Fruit fly (Drosophila melanogaster) whole organism, embryonic: ENCODE results near the gene CG6839.

Source experiments
- CG11398 ChIP-seq: fragments of 200-800 bp; sonication (Bioruptor generic); optimal IDR thresholded peaks from 2 replicates; lab custom pipeline; 2016; ENCODE audit warnings: missing biosample characterization, missing genetic modification characterization
- CG1233 ChIP-seq: fragments of 200-800 bp; sonication (Bioruptor generic); optimal IDR thresholded peaks from 4 replicates; lab custom pipeline; 2018; ENCODE audit warnings: missing biosample characterization, mild to moderate bottlenecking, missing genetic modification characterization
- CG14965 ChIP-seq: fragments of 200-800 bp; sonication (Bioruptor generic); optimal IDR thresholded peaks from 2 replicates; lab custom pipeline; 2016; ENCODE audit warnings: missing biosample characterization, missing genetic modification characterization, borderline replicate concordance
- CG17359 ChIP-seq: fragments of 200-800 bp; sonication (Bioruptor generic); optimal IDR thresholded peaks from 3 replicates; lab custom pipeline; 2018; ENCODE audit warnings: missing biosample characterization, mild to moderate bottlenecking, missing genetic modification characterization, moderate library complexity
- CG17385 ChIP-seq: fragments of 200-800 bp; sonication (Bioruptor generic); optimal IDR thresholded peaks from 3 replicates; lab custom pipeline; 2018; ENCODE audit warnings: missing biosample characterization, mild to moderate bottlenecking, missing genetic modification characterization
- CG30020 ChIP-seq: fragments of 200-800 bp; optimal IDR thresholded peaks from 2 replicates; lab custom pipeline; 2019; ENCODE audit warnings: missing biosample characterization, mild to moderate bottlenecking, missing genetic modification characterization, moderate library complexity
- CG31388 ChIP-seq: fragments of 200-800 bp; sonication (Bioruptor generic); optimal IDR thresholded peaks from 2 replicates; lab custom pipeline; 2016; ENCODE audit warnings: missing biosample characterization, missing genetic modification characterization
- CG32532 ChIP-seq: fragments of 200-800 bp; sonication (Bioruptor generic); IDR thresholded peaks from 2 replicates; pipeline ENCODE4 v1.3.6; 2022; ENCODE audit warnings: missing biosample characterization, missing genetic modification characterization
- CG4328 ChIP-seq: fragments of 200-800 bp; sonication (Bioruptor generic); optimal IDR thresholded peaks from 3 replicates; lab custom pipeline; 2017; ENCODE audit warnings: missing biosample characterization, missing genetic modification reagents, missing genetic modification characterization
- CG4707 ChIP-seq: fragments of 200-800 bp; sonication (Bioruptor generic); optimal IDR thresholded peaks from 2 replicates; lab custom pipeline; 2018; ENCODE audit warnings: missing biosample characterization, mild to moderate bottlenecking, missing genetic modification characterization, moderate library complexity
- CG4820 ChIP-seq: fragments of 200-800 bp; sonication (Bioruptor generic); optimal IDR thresholded peaks from 3 replicates; lab custom pipeline; 2016; ENCODE audit warnings: missing biosample characterization, missing genetic modification characterization
- CG5953 ChIP-seq: fragments of 200-800 bp; sonication (Bioruptor generic); IDR thresholded peaks from 2 replicates; pipeline ENCODE4 v1.3.6; 2022; ENCODE audit warnings: missing biosample characterization, missing genetic modification characterization
- CG6854 ChIP-seq: fragments of 200-800 bp; sonication (Bioruptor generic); optimal IDR thresholded peaks from 3 replicates; lab custom pipeline; 2017; ENCODE audit warnings: missing biosample characterization, mild to moderate bottlenecking, missing genetic modification characterization
- CG7786 ChIP-seq: fragments of 200-800 bp; sonication (Bioruptor generic); optimal IDR thresholded peaks from 2 replicates; lab custom pipeline; 2016; ENCODE audit warnings: missing biosample characterization, missing genetic modification characterization
- CG7928 ChIP-seq: fragments of 200-800 bp; sonication (Bioruptor generic); optimal IDR thresholded peaks from 2 replicates; lab custom pipeline; 2017; ENCODE audit warnings: missing biosample characterization, mild to moderate bottlenecking, missing genetic modification characterization
- CG9609 ChIP-seq: fragments of 200-800 bp; sonication (Bioruptor generic); optimal IDR thresholded peaks from 3 replicates; lab custom pipeline; 2016; ENCODE audit warnings: missing biosample characterization, missing genetic modification characterization
- CG9817 ChIP-seq: fragments of 200-800 bp; sonication (Bioruptor generic); optimal IDR thresholded peaks from 2 replicates; lab custom pipeline; 2018; ENCODE audit warnings: missing biosample characterization, mild to moderate bottlenecking, missing genetic modification characterization, moderate library complexity
- CoRest ChIP-seq: fragments of 200-800 bp; sonication (Bioruptor generic); optimal IDR thresholded peaks from 3 replicates; lab custom pipeline; 2018; ENCODE audit warnings: missing biosample characterization, mild to moderate bottlenecking, missing genetic modification characterization, moderate library complexity
- D19B ChIP-seq: fragments of 200-800 bp; sonication (Bioruptor generic); optimal IDR thresholded peaks from 2 replicates; lab custom pipeline; 2017; ENCODE audit warnings: missing biosample characterization, mild to moderate bottlenecking, missing genetic modification characterization
- Dp ChIP-seq: fragments of 200-800 bp; sonication (Bioruptor generic); optimal IDR thresholded peaks from 2 replicates; lab custom pipeline; 2018; ENCODE audit warnings: missing biosample characterization, mild to moderate bottlenecking, missing genetic modification characterization, moderate library complexity
- Ets97D ChIP-seq: fragments of 200-800 bp; sonication (Bioruptor generic); optimal IDR thresholded peaks from 3 replicates; lab custom pipeline; 2016; ENCODE audit warnings: missing biosample characterization, missing genetic modification characterization
- Fer1 ChIP-seq: fragments of 200-800 bp; sonication (Bioruptor generic); optimal IDR thresholded peaks from 2 replicates; lab custom pipeline; 2017; ENCODE audit warnings: missing biosample characterization, mild to moderate bottlenecking, missing genetic modification characterization
- Fer3 ChIP-seq: fragments of 200-800 bp; sonication (Bioruptor generic); optimal IDR thresholded peaks from 2 replicates; lab custom pipeline; 2018; ENCODE audit warnings: missing biosample characterization, mild to moderate bottlenecking, missing genetic modification characterization, moderate library complexity
- H15 ChIP-seq: fragments of 200-800 bp; sonication (Bioruptor generic); IDR thresholded peaks from 3 replicates; pipeline ENCODE4 v1.3.6; 2022; ENCODE audit warnings: missing biosample characterization, missing genetic modification characterization
- Hmx ChIP-seq: fragments of 200-800 bp; sonication (Bioruptor generic); optimal IDR thresholded peaks from 2 replicates; lab custom pipeline; 2016; ENCODE audit warnings: missing biosample characterization, missing genetic modification characterization
- MBD-R2 ChIP-seq: fragments of 200-800 bp; sonication (Bioruptor generic); IDR thresholded peaks from 2 replicates; pipeline ENCODE4 v1.3.6; 2022; ENCODE audit warnings: missing biosample characterization, missing genetic modification characterization
- Usf ChIP-seq: fragments of 200-800 bp; sonication (Bioruptor generic); optimal IDR thresholded peaks from 2 replicates; lab custom pipeline; 2017; ENCODE audit warnings: missing genotype, missing biosample characterization, missing genetic modification characterization
- YL-1 ChIP-seq: fragments of 200-800 bp; sonication (Bioruptor generic); optimal IDR thresholded peaks from 3 replicates; lab custom pipeline; 2017; ENCODE audit warnings: missing biosample characterization, mild to moderate bottlenecking, missing genetic modification characterization
- aop ChIP-seq: fragments of 200-800 bp; sonication (Bioruptor generic); IDR thresholded peaks from 2 replicates; pipeline ENCODE4 v1.3.6; 2022; ENCODE audit warnings: missing biosample characterization, missing genetic modification characterization
- bcd ChIP-seq: fragments of 200-800 bp; sonication (Bioruptor generic); optimal IDR thresholded peaks from 2 replicates; lab custom pipeline; 2017; ENCODE audit warnings: missing biosample characterization, mild to moderate bottlenecking, missing genetic modification characterization
- da ChIP-seq: fragments of 200-800 bp; sonication (Bioruptor generic); optimal IDR thresholded peaks from 2 replicates; lab custom pipeline; 2016; ENCODE audit warnings: missing biosample characterization, missing genetic modification characterization
- en ChIP-seq: fragments of 200-800 bp; sonication (Bioruptor generic); optimal IDR thresholded peaks from 2 replicates; lab custom pipeline; 2016; ENCODE audit warnings: missing biosample characterization, missing genetic modification characterization
- ewg ChIP-seq: fragments of 200-800 bp; sonication (Bioruptor generic); optimal IDR thresholded peaks from 3 replicates; lab custom pipeline; 2017; ENCODE audit warnings: mild to moderate bottlenecking, missing biosample characterization, missing genetic modification reagents, missing genetic modification characterization
- fd102C ChIP-seq: fragments of 200-800 bp; sonication (Bioruptor generic); optimal IDR thresholded peaks from 2 replicates; lab custom pipeline; 2018; ENCODE audit warnings: missing biosample characterization, mild to moderate bottlenecking, missing genetic modification characterization, moderate library complexity
- hbn ChIP-seq: fragments of 200-800 bp; sonication (Bioruptor generic); IDR thresholded peaks from 2 replicates; pipeline ENCODE4 v1.3.6; 2022; ENCODE audit warnings: missing biosample characterization, missing genetic modification characterization; ENCODE audit not compliant: partially characterized antibody
- lbe ChIP-seq: fragments of 200-800 bp; sonication (Bioruptor generic); optimal IDR thresholded peaks from 2 replicates; lab custom pipeline; 2016; ENCODE audit warnings: missing biosample characterization, mild to moderate bottlenecking, missing genetic modification characterization
- lmd ChIP-seq: fragments of 200-800 bp; sonication (Bioruptor generic); IDR thresholded peaks from 2 replicates; pipeline ENCODE4 v1.3.6; 2022; ENCODE audit warnings: missing biosample characterization, missing genetic modification characterization
- maf-S ChIP-seq: fragments of 200-800 bp; sonication (Bioruptor generic); optimal IDR thresholded peaks from 2 replicates; lab custom pipeline; 2016; ENCODE audit warnings: missing biosample characterization, missing genetic modification characterization
- nerfin-2 ChIP-seq: fragments of 200-800 bp; sonication (Bioruptor generic); IDR thresholded peaks from 2 replicates; pipeline ENCODE4 v1.3.6; 2022; ENCODE audit warnings: missing biosample characterization, missing genetic modification characterization; ENCODE audit not compliant: partially characterized antibody
- onecut ChIP-seq: fragments of 200-800 bp; sonication (Bioruptor generic); IDR thresholded peaks from 2 replicates; pipeline ENCODE4 v1.3.6; 2022; ENCODE audit warnings: missing biosample characterization, missing genetic modification characterization
- pho ChIP-seq: fragments of 200-800 bp; sonication (Bioruptor generic); optimal IDR thresholded peaks from 2 replicates; lab custom pipeline; 2016; ENCODE audit warnings: missing biosample characterization, missing genetic modification characterization
- pros ChIP-seq: fragments of 200-800 bp; sonication (Bioruptor generic); optimal IDR thresholded peaks from 3 replicates; lab custom pipeline; 2019; ENCODE audit warnings: missing biosample characterization, mild to moderate bottlenecking, missing genetic modification characterization, moderate library complexity
- pum ChIP-seq: fragments of 200-800 bp; sonication (Bioruptor generic); optimal IDR thresholded peaks from 2 replicates; lab custom pipeline; 2016; ENCODE audit warnings: missing biosample characterization, missing genetic modification characterization
- slou ChIP-seq: fragments of 200-800 bp; sonication (Bioruptor generic); optimal IDR thresholded peaks from 3 replicates; lab custom pipeline; 2016; ENCODE audit warnings: missing biosample characterization, missing genetic modification characterization
- sna ChIP-seq: fragments of 200-800 bp; sonication (Bioruptor generic); IDR thresholded peaks from 2 replicates; pipeline ENCODE4 v1.3.6; 2022; ENCODE audit warnings: missing biosample characterization, missing genetic modification characterization; ENCODE audit not compliant: partially characterized antibody
- sr ChIP-seq: fragments of 200-800 bp; sonication (Bioruptor generic); IDR thresholded peaks from 3 replicates; pipeline ENCODE4 v1.3.6; 2022; ENCODE audit warnings: missing biosample characterization, missing genetic modification characterization
- unpg ChIP-seq: fragments of 200-800 bp; sonication (Bioruptor generic); optimal IDR thresholded peaks from 3 replicates; lab custom pipeline; 2018; ENCODE audit warnings: missing biosample characterization, mild to moderate bottlenecking, missing genetic modification characterization, moderate library complexity
- vvl ChIP-seq: fragments of 200-800 bp; sonication (Bioruptor generic); IDR thresholded peaks from 2 replicates; pipeline ENCODE4 v1.3.6; 2022; ENCODE audit warnings: missing biosample characterization, missing genetic modification characterization

The CG6839 gene

dm6 chr3L:18890283-18891175, 26.9 kb upstream of the CG6839 start, which contains the start of gene CG3961 (continued):
- TF ChIP-seq CG6854, result peak; percentile 95
- peak; percentile 79 for TF ChIP-seq maf-S (GFP tag; lab: Kevin White, UChicago)
- peak; percentile 94 for TF ChIP-seq vvl (GFP tag; lab: Robert Waterston, UW)
- peak; percentile 91 for TF ChIP-seq CG9817
- TF ChIP-seq CG7786 (GFP tag; lab: Kevin White, UChicago), result peak; percentile 82
- TF ChIP-seq lmd (GFP tag; lab: Robert Waterston, UW), result peak; percentile 94
- peak; percentile 94 for TF ChIP-seq lbe (GFP tag; lab: Kevin White, UChicago)
- peak; percentile 97 for TF ChIP-seq CG1233 (GFP tag; lab: Kevin White, UChicago)
- peak; percentile 68 for TF ChIP-seq fd102C
- TF ChIP-seq da (GFP tag; lab: Kevin White, UChicago), result peak; percentile 53
- peak; percentile 87 for TF ChIP-seq pho (GFP tag; lab: Kevin White, UChicago)
- TF ChIP-seq CG11398 (GFP tag; lab: Kevin White, UChicago), result peak; percentile 73
- no peak for TF ChIP-seq sr (GFP tag; lab: Robert Waterston, UW)
- peak; percentile 81 for TF ChIP-seq CG31388 (GFP tag; lab: Kevin White, UChicago)
- TF ChIP-seq hbn (GFP tag; lab: Robert Waterston, UW), result no peak
- peak; percentile 91 for TF ChIP-seq slou (GFP tag; lab: Kevin White, UChicago)
- TF ChIP-seq CG4820 (GFP tag; lab: Kevin White, UChicago), result peak; percentile 98
- TF ChIP-seq YL-1, result peak; percentile 88
- 0 out of 2 replicates have a peak, but pooled peaks have one; percentile 16 for TF ChIP-seq nerfin-2 (GFP tag; lab: Robert Waterston, UW)
- peak; percentile 20 for TF ChIP-seq Dp (GFP tag; lab: Kevin White, UChicago)
- TF ChIP-seq CG4707 (GFP tag; lab: Kevin White, UChicago), result peak; percentile 89
- no peak for TF ChIP-seq CG14965 (GFP tag; lab: Kevin White, UChicago)
- TF ChIP-seq Hmx (GFP tag; lab: Kevin White, UChicago), result peak; percentile 77
- TF ChIP-seq CG7928 (GFP tag; lab: Kevin White, UChicago), result peak; percentile 73
- peak; percentile 96 for TF ChIP-seq ewg
- peak; percentile 56 for TF ChIP-seq pros (GFP tag; lab: Kevin White, UChicago)
- peak; percentile 96 for TF ChIP-seq CG17385
- TF ChIP-seq H15 (GFP tag; lab: Robert Waterston, UW), result peak; percentile 80
- TF ChIP-seq MBD-R2 (GFP tag; lab: Robert Waterston, UW), result peak; percentile 44; the same call in 1 of the 2 replicates
- peak; percentile 79 for TF ChIP-seq CG32532 (GFP tag; lab: Robert Waterston, UW)
- TF ChIP-seq en (GFP tag; lab: Kevin White, UChicago), result peak; percentile 34
- peak; percentile 97 for TF ChIP-seq bcd
- TF ChIP-seq CG4328 (GFP tag; lab: Kevin White, UChicago), result peak; percentile 96
- TF ChIP-seq Fer3 (tag; lab: Kevin White, UChicago), result peak; percentile 94
- TF ChIP-seq Ets97D, result peak; percentile 40
- peak; percentile 97 for TF ChIP-seq CG17359 (tag; lab: Kevin White, UChicago)
- TF ChIP-seq D19B, result peak; percentile 84
- TF ChIP-seq Usf (GFP tag; lab: Kevin White, UChicago), result peak; percentile 91
- peak; percentile 83 for TF ChIP-seq onecut (GFP tag; lab: Robert Waterston, UW)
- TF ChIP-seq aop (GFP tag; lab: Robert Waterston, UW), result no peak
- peak; percentile 96 for TF ChIP-seq unpg (GFP tag; lab: Kevin White, UChicago)
- peak; percentile 90 for TF ChIP-seq CG30020 (tag; lab: Kevin White, UChicago)
- TF ChIP-seq CG9609 (GFP tag; lab: Kevin White, UChicago), result peak; percentile 83
- peak; percentile 96 for TF ChIP-seq Fer1 (GFP tag; lab: Kevin White, UChicago)
- peak; percentile 87 for TF ChIP-seq pum (GFP tag; lab: Kevin White, UChicago)
- no peak for TF ChIP-seq CG5953 (GFP tag; lab: Robert Waterston, UW)
- peak; percentile 99 for TF ChIP-seq CoRest (tag; lab: Kevin White, UChicago)
- TF ChIP-seq sna, result no peak; the same call in 1 of the 2 replicates
